Fruit fly (Drosophila melanogaster) whole organism, embryonic: ENCODE measurements around the gene Sps2.

Experiments used
- Atf6 ChIP-seq: fragments of 200-800 bp; sonication (Bioruptor generic); IDR thresholded peaks from 2 replicates; pipeline ENCODE4 v1.3.6; 2022; ENCODE audit warnings: missing biosample characterization, missing genetic modification characterization
- Awh ChIP-seq: fragments of 200-800 bp; sonication (Bioruptor generic); IDR thresholded peaks from 2 replicates; pipeline ENCODE4, ENCODE4 v1.3.6; 2022; ENCODE audit warnings: missing biosample characterization, missing genetic modification characterization
- Bteb2 ChIP-seq: fragments of 200-800 bp; sonication (Bioruptor generic); optimal IDR thresholded peaks from 2 replicates; lab custom pipeline; 2016; ENCODE audit warnings: missing biosample characterization, missing genetic modification characterization
- C15 ChIP-seq: fragments of 200-800 bp; sonication (Bioruptor generic); IDR thresholded peaks from 3 replicates; pipeline ENCODE4 v1.3.6; 2022; ENCODE audit warnings: missing biosample characterization, missing genetic modification characterization
- CG10267 ChIP-seq: fragments of 200-800 bp; sonication (Bioruptor generic); optimal IDR thresholded peaks from 2 replicates; lab custom pipeline; 2018; ENCODE audit warnings: missing biosample characterization, mild to moderate bottlenecking, missing genetic modification characterization, moderate library complexity
- CG12155 ChIP-seq: fragments of 200-800 bp; sonication (Bioruptor generic); optimal IDR thresholded peaks from 3 replicates; lab custom pipeline; 2016; ENCODE audit warnings: missing biosample characterization, missing genetic modification characterization
- CG12391 ChIP-seq: fragments of 200-800 bp; sonication (Bioruptor generic); optimal IDR thresholded peaks from 3 replicates; lab custom pipeline; 2018; ENCODE audit warnings: missing biosample characterization, mild to moderate bottlenecking, missing genetic modification characterization, moderate library complexity
- CG13287 ChIP-seq: fragments of 200-800 bp; sonication (Bioruptor generic); IDR thresholded peaks from 2 replicates; pipeline ENCODE4 v1.3.6; 2022; ENCODE audit warnings: missing biosample characterization, missing genetic modification characterization; ENCODE audit not compliant: partially characterized antibody
- CG1647 ChIP-seq: fragments of 200-800 bp; sonication (Bioruptor generic); optimal IDR thresholded peaks from 3 replicates; lab custom pipeline; 2016; ENCODE audit warnings: missing biosample characterization, missing genetic modification characterization
- CG16863 ChIP-seq: fragments of 200-800 bp; sonication (Bioruptor generic); optimal IDR thresholded peaks from 3 replicates; lab custom pipeline; 2016; ENCODE audit warnings: missing biosample characterization, missing genetic modification characterization
- CG17361 ChIP-seq: fragments of 200-800 bp; sonication (Bioruptor generic); IDR thresholded peaks from 3 replicates; pipeline ENCODE4 v1.3.6; 2022; ENCODE audit warnings: missing biosample characterization, missing genetic modification characterization
- CG17385 ChIP-seq: fragments of 200-800 bp; sonication (Bioruptor generic); optimal IDR thresholded peaks from 3 replicates; lab custom pipeline; 2018; ENCODE audit warnings: missing biosample characterization, mild to moderate bottlenecking, missing genetic modification characterization
- CG17829 ChIP-seq: fragments of 200-800 bp; optimal IDR thresholded peaks from 2 replicates; lab custom pipeline; 2019; ENCODE audit warnings: missing biosample characterization, mild to moderate bottlenecking, missing genetic modification characterization, moderate library complexity
- CG18262 ChIP-seq: fragments of 200-800 bp; optimal IDR thresholded peaks from 3 replicates; lab custom pipeline; 2019; ENCODE audit warnings: missing biosample characterization, mild to moderate bottlenecking, missing genetic modification characterization, moderate library complexity
- CG2116 ChIP-seq: fragments of 200-800 bp; sonication (Bioruptor generic); optimal IDR thresholded peaks from 3 replicates; lab custom pipeline; 2018; ENCODE audit warnings: missing biosample characterization, mild to moderate bottlenecking, missing genetic modification characterization
- CG32532 ChIP-seq: fragments of 200-800 bp; sonication (Bioruptor generic); IDR thresholded peaks from 2 replicates; pipeline ENCODE4 v1.3.6; 2022; ENCODE audit warnings: missing biosample characterization, missing genetic modification characterization
- CG34376 ChIP-seq: fragments of 200-800 bp; sonication (Bioruptor generic); optimal IDR thresholded peaks from 2 replicates; lab custom pipeline; 2018; ENCODE audit warnings: missing biosample characterization, mild to moderate bottlenecking, missing genetic modification characterization
- CG4617 ChIP-seq: fragments of 200-800 bp; sonication (Bioruptor generic); optimal IDR thresholded peaks from 3 replicates; lab custom pipeline; 2016; ENCODE audit warnings: missing biosample characterization, missing genetic modification characterization, borderline replicate concordance
- CG7271 ChIP-seq: fragments of 200-800 bp; sonication (Bioruptor generic); optimal IDR thresholded peaks from 2 replicates; lab custom pipeline; 2018; ENCODE audit warnings: missing biosample characterization, mild to moderate bottlenecking, missing genetic modification characterization, moderate library complexity
- CG7357 ChIP-seq: fragments of 200-800 bp; sonication (Bioruptor generic); IDR thresholded peaks from 3 replicates; pipeline ENCODE4 v1.3.6; 2022; ENCODE audit warnings: missing biosample characterization, missing genetic modification characterization
- CG7556 ChIP-seq: fragments of 200-800 bp; sonication (Bioruptor generic); optimal IDR thresholded peaks from 2 replicates; lab custom pipeline; 2017; ENCODE audit warnings: missing biosample characterization, mild to moderate bottlenecking, missing genetic modification characterization
- CG7839 ChIP-seq: fragments of 200-800 bp; sonication (Bioruptor generic); optimal IDR thresholded peaks from 3 replicates; lab custom pipeline; 2018; ENCODE audit warnings: missing biosample characterization, mild to moderate bottlenecking, missing genetic modification characterization, moderate library complexity
- CG8281 ChIP-seq: fragments of 200-800 bp; sonication (Bioruptor generic); optimal IDR thresholded peaks from 2 replicates; lab custom pipeline; 2018; ENCODE audit warnings: missing biosample characterization, mild to moderate bottlenecking, missing genetic modification characterization, moderate library complexity
- CG8359 ChIP-seq: fragments of 200-800 bp; sonication (Bioruptor generic); optimal IDR thresholded peaks from 2 replicates; lab custom pipeline; 2017; ENCODE audit warnings: missing biosample characterization, mild to moderate bottlenecking, missing genetic modification characterization, borderline replicate concordance
- CHES-1-like ChIP-seq: fragments of 200-800 bp; sonication (Bioruptor generic); optimal IDR thresholded peaks from 2 replicates; lab custom pipeline; 2016; ENCODE audit warnings: missing biosample characterization, missing genetic modification characterization
- CrebB ChIP-seq: fragments of 200-800 bp; sonication (Bioruptor generic); optimal IDR thresholded peaks from 3 replicates; lab custom pipeline; 2018; ENCODE audit warnings: missing biosample characterization, mild to moderate bottlenecking, missing genetic modification characterization
- Elba2 ChIP-seq: fragments of 200-800 bp; sonication (Bioruptor generic); optimal IDR thresholded peaks from 3 replicates; lab custom pipeline; 2016; ENCODE audit warnings: missing biosample characterization, missing genetic modification characterization
- Ets97D ChIP-seq: fragments of 200-800 bp; sonication (Bioruptor generic); optimal IDR thresholded peaks from 3 replicates; lab custom pipeline; 2016; ENCODE audit warnings: missing biosample characterization, missing genetic modification characterization
- H2.0 ChIP-seq: fragments of 200-800 bp; sonication (Bioruptor generic); IDR thresholded peaks from 2 replicates; pipeline ENCODE4 v1.3.6; 2022; ENCODE audit warnings: missing biosample characterization, missing genetic modification characterization
- Hmr ChIP-seq: fragments of 200-800 bp; sonication (Bioruptor generic); optimal IDR thresholded peaks from 3 replicates; lab custom pipeline; 2017; ENCODE audit warnings: mild to moderate bottlenecking, missing biosample characterization, missing genetic modification reagents, missing genetic modification characterization
- NC2β ChIP-seq: fragments of 200-800 bp; sonication (Bioruptor generic); optimal IDR thresholded peaks from 2 replicates; lab custom pipeline; 2016; ENCODE audit warnings: missing biosample characterization, missing genetic modification characterization
- NK7.1 ChIP-seq: fragments of 200-800 bp; sonication (Bioruptor generic); optimal IDR thresholded peaks from 3 replicates; lab custom pipeline; 2016; ENCODE audit warnings: missing biosample characterization, missing genetic modification characterization
- Ptx1 ChIP-seq: fragments of 200-800 bp; sonication (Bioruptor generic); IDR thresholded peaks from 2 replicates; pipeline ENCODE4 v1.3.6; 2022; ENCODE audit warnings: missing biosample characterization, missing genetic modification characterization
- Scr ChIP-seq: fragments of 200-800 bp; sonication (Bioruptor generic); IDR thresholded peaks from 2 replicates; pipeline ENCODE4 v1.3.6; 2022; ENCODE audit warnings: missing biosample characterization, missing genetic modification characterization; ENCODE audit not compliant: partially characterized antibody
- YL-1 ChIP-seq: fragments of 200-800 bp; sonication (Bioruptor generic); optimal IDR thresholded peaks from 3 replicates; lab custom pipeline; 2017; ENCODE audit warnings: missing biosample characterization, mild to moderate bottlenecking, missing genetic modification characterization
- cg ChIP-seq: fragments of 200-800 bp; sonication (Bioruptor generic); optimal IDR thresholded peaks from 3 replicates; lab custom pipeline; 2019; ENCODE audit warnings: missing biosample characterization, mild to moderate bottlenecking, missing genetic modification characterization, moderate library complexity
- chif ChIP-seq, 2 experiments: fragments of 200-800 bp; sonication (Bioruptor generic); optimal IDR thresholded peaks; 3 replicates each; lab custom pipeline; 2016; ENCODE audit warnings: missing biosample characterization in 2 of 2, missing genetic modification characterization in 2 of 2
- emc ChIP-seq: fragments of 200-800 bp; sonication (Bioruptor generic); optimal IDR thresholded peaks from 2 replicates; lab custom pipeline; 2016; ENCODE audit warnings: missing biosample characterization, missing genetic modification characterization
- grau ChIP-seq: fragments of 200-800 bp; optimal IDR thresholded peaks from 3 replicates; lab custom pipeline; 2019; ENCODE audit warnings: missing biosample characterization, mild to moderate bottlenecking, missing genetic modification characterization, moderate library complexity
- grn ChIP-seq: fragments of 200-800 bp; sonication (Bioruptor generic); optimal IDR thresholded peaks from 3 replicates; lab custom pipeline; 2017; ENCODE audit warnings: missing biosample characterization, missing genetic modification characterization
- kni ChIP-seq: fragments of 200-800 bp; sonication (Bioruptor generic); optimal IDR thresholded peaks from 3 replicates; lab custom pipeline; 2017; ENCODE audit warnings: mild to moderate bottlenecking, missing biosample characterization, missing genetic modification reagents, missing genetic modification characterization
- nerfin-1 ChIP-seq: fragments of 200-800 bp; sonication (Bioruptor generic); optimal IDR thresholded peaks from 3 replicates; lab custom pipeline; 2019; ENCODE audit warnings: missing biosample characterization, mild to moderate bottlenecking, missing genetic modification characterization, moderate library complexity
- nmo ChIP-seq: fragments of 200-800 bp; sonication (Bioruptor generic); optimal IDR thresholded peaks from 2 replicates; lab custom pipeline; 2018; ENCODE audit warnings: missing biosample characterization, mild to moderate bottlenecking, missing genetic modification characterization, moderate library complexity
- p53 ChIP-seq: fragments of 200-800 bp; sonication (Bioruptor generic); optimal IDR thresholded peaks from 2 replicates; lab custom pipeline; 2016; ENCODE audit warnings: missing biosample characterization, missing genetic modification characterization
- peb ChIP-seq: fragments of 200-800 bp; sonication (Bioruptor generic); IDR thresholded peaks from 2 replicates; pipeline ENCODE4 v1.3.6; 2022; ENCODE audit warnings: missing biosample characterization, missing genetic modification characterization
- pfk ChIP-seq: fragments of 200-800 bp; sonication (Bioruptor generic); optimal IDR thresholded peaks from 2 replicates; lab custom pipeline; 2018; ENCODE audit warnings: missing biosample characterization, mild to moderate bottlenecking, missing genetic modification characterization, moderate library complexity
- sisA ChIP-seq: fragments of 200-800 bp; sonication (Bioruptor generic); IDR thresholded peaks from 2 replicates; pipeline ENCODE4 v1.3.6; 2022; ENCODE audit warnings: missing biosample characterization, missing genetic modification characterization
- tgo ChIP-seq: fragments of 200-800 bp; sonication (Bioruptor generic); IDR thresholded peaks from 3 replicates; pipeline ENCODE4 v1.3.6; 2022; ENCODE audit warnings: missing biosample characterization, missing genetic modification characterization
- vfl ChIP-seq: fragments of 200-800 bp; sonication (Bioruptor generic); optimal IDR thresholded peaks from 2 replicates; lab custom pipeline; 2016; ENCODE audit warnings: missing biosample characterization, missing genetic modification characterization
- yki ChIP-seq: fragments of >200 bp; optimal IDR thresholded peaks from 3 replicates; lab custom pipeline; 2018
- zen2 ChIP-seq: fragments of 200-800 bp; sonication (Bioruptor generic); IDR thresholded peaks from 3 replicates; pipeline ENCODE4 v1.3.6; 2022; ENCODE audit warnings: missing biosample characterization, missing genetic modification characterization; ENCODE audit not compliant: partially characterized antibody

The Sps2 gene

dm6 chr2L:10303786-10304185 lies 38.6 kb upstream of the Sps2 start, which contains the start of gene nmd (continued):
- TF ChIP-seq cg (GFP tag; lab: Kevin White, UChicago) (peak; percentile 4), CrebB (tag; lab: Kevin White, UChicago) (no peak), CG12155 (no peak), CG7357 (GFP tag; lab: Robert Waterston, UW) (no peak), NC2β (peak; percentile 16), Elba2 (GFP tag; lab: Kevin White, UChicago) (peak; percentile 64), CG8359 (GFP tag; lab: Kevin White, UChicago) (no peak), zen2 (GFP tag; lab: Robert Waterston, UW) (no peak), C15 (GFP tag; lab: Robert Waterston, UW) (no peak), CG13287 (GFP tag; lab: Robert Waterston, UW) (peak; percentile 53), CG4617 (peak; percentile 70), NK7.1 (GFP tag; lab: Kevin White, UChicago) (no peak), chif (GFP tag; optimal IDR thresholded peaks at IDR 0.05; lab: Kevin White, UChicago) (peak in 1 of 2 experiments; percentile 3), CHES-1-like (GFP tag; lab: Kevin White, UChicago) (no peak), nmo (GFP tag; lab: Kevin White, UChicago) (peak; percentile 41), CG7556 (GFP tag; lab: Kevin White, UChicago) (no peak), Scr (GFP tag; lab: Robert Waterston, UW) (peak; percentile 19; the same call in 1 of the 2 replicates), Awh (0 out of 2 replicates have a peak, but pooled peaks have one; percentile 28), CG7839 (peak; percentile 2), CG32532 (GFP tag; lab: Robert Waterston, UW) (no peak), YL-1 (peak; percentile 64), CG2116 (peak; percentile 92), peb (GFP tag; lab: Robert Waterston, UW) (no peak), CG16863 (GFP tag; lab: Kevin White, UChicago) (no peak), p53 (GFP tag; lab: Kevin White, UChicago) (peak; percentile 36), yki (lab: Kevin White, UChicago) (no peak), grn (no peak), CG12391 (tag; lab: Kevin White, UChicago) (peak; percentile 46), grau (tag; lab: Kevin White, UChicago) (peak; percentile 6), sisA (GFP tag; lab: Robert Waterston, UW) (no peak), CG10267 (peak; percentile 14), emc (GFP tag; lab: Kevin White, UChicago) (no peak), CG17361 (GFP tag; lab: Robert Waterston, UW) (0 out of 3 replicates have a peak, but pooled peaks have one; percentile 24), H2.0 (no peak), Ets97D (GFP tag; lab: Kevin White, UChicago) (peak; percentile 48), kni (GFP tag; lab: Kevin White, UChicago) (no peak), Ptx1 (GFP tag; lab: Robert Waterston, UW) (0 out of 2 replicates have a peak, but pooled peaks have one; percentile 13), Hmr (peak; percentile 32), CG17829 (peak; percentile 13), CG1647 (GFP tag; lab: Kevin White, UChicago) (no peak), Bteb2 (no peak), tgo (GFP tag; lab: Robert Waterston, UW) (no peak), CG7271 (no peak), pfk (GFP tag; lab: Kevin White, UChicago) (peak; percentile 95), Atf6 (GFP tag; lab: Robert Waterston, UW) (no peak), CG34376 (GFP tag; lab: Kevin White, UChicago) (peak; percentile 43), CG8281 (tag; lab: Kevin White, UChicago) (no peak), CG18262 (tag; lab: Kevin White, UChicago) (no peak), nerfin-1 (tag; lab: Kevin White, UChicago) (no peak), CG17385 (GFP tag; lab: Kevin White, UChicago) (peak; percentile 91), vfl (GFP tag; lab: Kevin White, UChicago) (no peak)
